Fruit fly (Drosophila melanogaster): ENCODE results near the gene Rab7.

Gene Rab7

DNA sequence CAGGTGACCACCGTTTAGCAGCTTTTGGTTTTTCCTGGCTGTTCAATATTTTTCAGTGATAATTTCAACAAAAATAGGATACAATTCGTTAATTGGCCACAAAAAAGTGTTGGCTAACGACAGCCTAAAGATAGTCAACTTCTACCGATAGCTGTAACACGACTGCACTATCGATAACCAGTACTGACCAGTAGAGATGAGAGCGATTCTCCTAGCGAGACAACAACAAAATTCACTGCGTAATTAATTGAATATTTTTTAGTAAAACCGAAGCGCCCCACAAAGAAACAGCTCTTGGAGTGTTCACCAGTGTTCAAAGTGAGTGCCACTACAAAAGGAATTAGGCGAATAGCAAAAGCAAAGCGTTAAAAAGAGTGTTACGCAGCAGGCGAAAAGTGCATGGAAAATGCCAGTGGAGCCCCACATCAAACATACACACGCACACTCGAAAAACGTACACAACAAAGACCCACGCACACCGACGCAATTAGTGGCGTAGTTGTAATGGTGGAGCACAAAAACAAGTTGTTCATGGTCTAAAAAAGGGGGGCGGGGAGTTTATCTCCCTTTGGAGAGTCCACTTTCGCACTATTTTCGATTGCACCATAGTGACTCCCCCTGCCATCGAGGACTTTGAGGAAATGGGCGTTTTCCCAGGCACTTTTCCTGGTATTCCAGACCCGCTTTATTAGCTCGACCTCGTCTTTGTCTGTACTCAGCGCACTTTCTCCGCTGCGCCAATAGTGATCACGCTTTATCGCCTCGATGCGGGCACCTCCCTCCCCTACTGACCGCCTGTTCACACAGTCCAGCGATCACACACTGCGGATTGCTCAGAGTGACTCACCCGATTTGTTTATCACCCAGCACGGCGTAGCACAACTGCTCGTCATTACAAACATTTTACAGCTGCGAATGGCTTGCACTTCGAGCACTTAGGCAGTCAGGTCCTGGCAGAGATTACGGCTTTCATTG is at the start of gene Rab7, which contains the start of gene Epp:
Rab7 (plus strand) TSS at position 186 of the 975 bp plus-strand sequence.
Epp (minus strand) TSS at position 94 of the 975 bp plus-strand sequence.
- TF ChIP-seq CG6808 (GFP tag; optimal IDR thresholded peaks at IDR 0.05) (peak; percentile 54), CG32006 (GFP tag; optimal IDR thresholded peaks at IDR 0.05) (no peak), CG10669 (GFP tag; optimal IDR thresholded peaks at IDR 0.05) (no peak), CG8319 (GFP tag; optimal IDR thresholded peaks at IDR 0.05) (no peak), CG8632 (GFP tag; optimal IDR thresholded peaks at IDR 0.05) (peak; percentile 1), Sox102F (GFP tag; optimal IDR thresholded peaks at IDR 0.05) (no peak), lz (GFP tag; optimal IDR thresholded peaks at IDR 0.05) (peak; percentile 61), Sox15 (GFP tag; optimal IDR thresholded peaks at IDR 0.05) (no peak), CG7368 (GFP tag; optimal IDR thresholded peaks at IDR 0.05) (no peak), OdsH (GFP tag; optimal IDR thresholded peaks at IDR 0.05) (peak; percentile 51), vri (GFP tag; optimal IDR thresholded peaks at IDR 0.05) (peak; percentile 61), Smox (GFP tag; optimal IDR thresholded peaks at IDR 0.05) (no peak), CG6276 (GFP tag; optimal IDR thresholded peaks at IDR 0.05) (no peak), CG11294 (GFP tag; IDR thresholded peaks at IDR 0.05) (no peak), CG11762 (GFP tag; optimal IDR thresholded peaks at IDR 0.05; ENCODE audit: insufficient read depth) (no peak), Eip93F (GFP tag; optimal IDR thresholded peaks at IDR 0.05) (no peak), achi (GFP tag; optimal IDR thresholded peaks at IDR 0.05) (no peak), Eip78C (GFP tag) (peak; percentile 74), Sox14 (GFP tag; optimal IDR thresholded peaks at IDR 0.05) (peak; percentile 82), Eip75B (GFP tag; optimal IDR thresholded peaks at IDR 0.05) (peak; percentile 39), Ets21C (GFP tag; optimal IDR thresholded peaks at IDR 0.05) (peak; percentile 51), CG3919 (GFP tag; optimal IDR thresholded peaks at IDR 0.05) (peak; percentile 48), CG11902 (GFP tag; optimal IDR thresholded peaks at IDR 0.05) (no peak), cyc (GFP tag; optimal IDR thresholded peaks at IDR 0.05) (peak; percentile 40), topi (GFP tag; optimal IDR thresholded peaks at IDR 0.05) (peak; percentile 60), CG8119 (GFP tag; IDR thresholded peaks at IDR 0.05) (peak; percentile 47; the same call in 1 of the 3 replicates), Lpt (GFP tag; optimal IDR thresholded peaks at IDR 0.05) (no peak), salr (GFP tag; optimal IDR thresholded peaks at IDR 0.05) (peak in 1 of 2 experiments; percentile 32), spab (GFP tag; optimal IDR thresholded peaks at IDR 0.05) (peak; percentile 25), CG6854 (GFP tag; optimal IDR thresholded peaks at IDR 0.05) (no peak), dac (GFP tag; optimal IDR thresholded peaks at IDR 0.05) (no peak), Met (GFP tag; optimal IDR thresholded peaks at IDR 0.05) (no peak), CG10631 (GFP tag; optimal IDR thresholded peaks at IDR 0.05) (no peak), CG6163 (GFP tag; IDR thresholded peaks at IDR 0.05) (0 out of 3 replicates have a peak, but pooled peaks have one; percentile 35), svp (GFP tag) (peak; percentile 83), CG16779 (tag; optimal IDR thresholded peaks at IDR 0.05) (no peak), esn (GFP tag; optimal IDR thresholded peaks at IDR 0.05) (peak; percentile 64), CG6792 (GFP tag; optimal IDR thresholded peaks at IDR 0.05) (no peak), CG3032 (tag; optimal IDR thresholded peaks at IDR 0.05) (peak; percentile 14), fd59A (GFP tag; optimal IDR thresholded peaks at IDR 0.05) (no peak), CG31627 (GFP tag; optimal IDR thresholded peaks at IDR 0.05) (peak; percentile 54), CG15336 (GFP tag; IDR thresholded peaks at IDR 0.05) (peak; percentile 39; the same call in 1 of the 2 replicates), net (GFP tag; optimal IDR thresholded peaks at IDR 0.05) (peak; percentile 53), CG9139 (GFP tag; optimal IDR thresholded peaks at IDR 0.05) (peak; percentile 59), Ets96B (tag; optimal IDR thresholded peaks at IDR 0.05) (peak; percentile 16), eg (GFP tag; IDR thresholded peaks at IDR 0.05) (no peak), CG4318 (GFP tag; optimal IDR thresholded peaks at IDR 0.05) (no peak), CG34406 (GFP tag; optimal IDR thresholded peaks at IDR 0.05) (no peak), Hr4 (GFP tag; optimal IDR thresholded peaks at IDR 0.05) (no peak), fkh (GFP tag; optimal IDR thresholded peaks at IDR 0.05) (peak; percentile 45)
